Worm (Caenorhabditis elegans) whole organism, L4 larva: Measurements from ENCODE around the gene Y40H7A.10.

Source experiments
- F26F4.8 ChIP-seq: fragments of 200-800 bp; sonication (Bioruptor generic); conservative IDR thresholded peaks from 2 replicates; pipeline ENCODE4 v1.3.6; 2022; ENCODE audit warnings: missing genetic modification characterization, missing compliant biosample characterization
- T26A8.4 ChIP-seq: fragments of 200-800 bp; sonication (Bioruptor generic); IDR thresholded peaks from 2 replicates; pipeline ENCODE4 v1.3.6; 2022; ENCODE audit warnings: missing genetic modification characterization, missing compliant biosample characterization
- arid-1 ChIP-seq: fragments of 200-800 bp; sonication (Bioruptor generic); conservative IDR thresholded peaks from 2 replicates; pipeline ENCODE4 v1.3.6; 2022; ENCODE audit warnings: missing genetic modification reagents, missing genetic modification characterization, missing compliant biosample characterization
- ceh-44 ChIP-seq: fragments of 200-800 bp; sonication (Bioruptor generic); IDR thresholded peaks from 2 replicates; pipeline ENCODE4 v1.3.6; 2022; ENCODE audit warnings: missing genetic modification reagents, missing genetic modification characterization, missing compliant biosample characterization
- hmg-1.1 ChIP-seq: fragments of 200-800 bp; sonication (Bioruptor generic); IDR thresholded peaks from 2 replicates; pipeline ENCODE4 v1.3.6; 2022; ENCODE audit warnings: missing genetic modification reagents, missing genetic modification characterization, missing compliant biosample characterization
- nhr-76 ChIP-seq: fragments of 150-350 bp; optimal IDR thresholded peaks from 2 replicates; lab custom pipeline; 2014; ENCODE audit warnings: missing biosample characterization, missing genetic modification characterization
- set-16 ChIP-seq: fragments of 200-800 bp; sonication (Bioruptor generic); IDR thresholded peaks from 2 replicates; pipeline ENCODE4 v1.3.6; 2022; ENCODE audit warnings: missing genetic modification reagents, missing genetic modification characterization, missing compliant biosample characterization
- snpc-4 ChIP-seq: fragments of 150-350 bp; optimal IDR thresholded peaks from 2 replicates; lab custom pipeline; 2014; ENCODE audit warnings: missing biosample characterization, missing genetic modification characterization
- zip-2 ChIP-seq: fragments of 150-350 bp; optimal IDR thresholded peaks from 2 replicates; lab custom pipeline; 2014; ENCODE audit warnings: missing biosample characterization, missing genetic modification characterization

ce11 chrIV:15206649-15207048 lies 8.7 kb downstream of the Y40H7A.10 start:
- TF ChIP-seq arid-1 (GFP tag; lab: Robert Waterston, UW) (no peak), ceh-44 (GFP tag; lab: Robert Waterston, UW) (no peak), set-16 (GFP tag; lab: Robert Waterston, UW) (no peak), F26F4.8 (GFP tag; lab: Robert Waterston, UW) (no peak), T26A8.4 (GFP tag; lab: Robert Waterston, UW) (no peak), zip-2 (tag; lab: Kevin White, UChicago) (no peak), nhr-76 (no peak), snpc-4 (tag; lab: Kevin White, UChicago) (no peak), hmg-1.1 (GFP tag; lab: Robert Waterston, UW) (no peak)
